Worm (Caenorhabditis elegans) whole organism, L3 larva: ENCODE results near the gene arrd-18.

ENCODE experiments used
- R02D3.7 ChIP-seq: fragments of 150-350 bp; optimal IDR thresholded peaks from 2 replicates; lab custom pipeline; 2014; ENCODE audit warnings: missing biosample characterization, missing genetic modification characterization
- aly-2 ChIP-seq: fragments of 150-350 bp; optimal IDR thresholded peaks from 2 replicates; lab custom pipeline; 2014; ENCODE audit warnings: missing biosample characterization, missing genetic modification characterization
- ama-1 ChIP-seq: fragments of 150-350 bp; optimal IDR thresholded peaks from 2 replicates; lab custom pipeline; 2018
- ceh-16 ChIP-seq: sonication (generic microtip); optimal IDR thresholded peaks from 2 replicates; lab custom pipeline; 2017; ENCODE audit warnings: missing biosample characterization, missing genetic modification characterization
- ceh-28 ChIP-seq: fragments of 150-350 bp; optimal IDR thresholded peaks from 2 replicates; lab custom pipeline; 2014; ENCODE audit warnings: missing biosample characterization, missing genetic modification reagents, missing genetic modification characterization
- ceh-82 ChIP-seq: fragments of 150-350 bp; optimal IDR thresholded peaks from 2 replicates; lab custom pipeline; 2014; ENCODE audit warnings: missing biosample characterization, missing genetic modification characterization
- egl-27 ChIP-seq: sonication (generic microtip); optimal IDR thresholded peaks from 4 replicates; lab custom pipeline; 2017; ENCODE audit warnings: missing biosample characterization, missing genetic modification reagents, missing genetic modification characterization
- egl-5 ChIP-seq: fragments of 150-350 bp; optimal IDR thresholded peaks from 2 replicates; lab custom pipeline; 2017; ENCODE audit warnings: missing biosample characterization, missing genetic modification reagents, missing genetic modification characterization, inconsistent platforms
- elt-1 ChIP-seq: fragments of 150-350 bp; optimal IDR thresholded peaks from 2 replicates; lab custom pipeline; 2014; ENCODE audit warnings: missing biosample characterization, missing genetic modification characterization
- elt-2 ChIP-seq: sonication (generic microtip); optimal IDR thresholded peaks from 2 replicates; lab custom pipeline; 2016; ENCODE audit warnings: missing genetic modification reagents, mild to moderate bottlenecking, missing genetic modification characterization, missing compliant biosample characterization
- elt-3 ChIP-seq, 3 experiments: fragments of 150-350 bp in 1 of 3; sonication (generic microtip) in 2 of 3; optimal IDR thresholded peaks; 2 replicates in 2 of 3; 4 replicates in 1 of 3; lab custom pipeline; 2014 to 2017; ENCODE audit warnings: missing biosample characterization in 3 of 3, missing genetic modification characterization in 3 of 3
- fkh-10 ChIP-seq: sonication (generic microtip); optimal IDR thresholded peaks from 2 replicates; lab custom pipeline; 2017; ENCODE audit warnings: missing biosample characterization, missing genetic modification reagents, missing genetic modification characterization
- fkh-2 ChIP-seq: fragments of 150-350 bp; optimal IDR thresholded peaks from 2 replicates; lab custom pipeline; 2014; ENCODE audit warnings: missing biosample characterization, missing genetic modification reagents, missing genetic modification characterization
- hmg-11 ChIP-seq: sonication (generic microtip); optimal IDR thresholded peaks from 2 replicates; lab custom pipeline; 2016; ENCODE audit warnings: missing genetic modification characterization, missing compliant biosample characterization
- jun-1 ChIP-seq: fragments of 150-350 bp; optimal IDR thresholded peaks from 2 replicates; lab custom pipeline; 2014; ENCODE audit warnings: missing biosample characterization, missing genetic modification reagents, missing genetic modification characterization
- lin-15B ChIP-seq: fragments of 150-350 bp; optimal IDR thresholded peaks from 2 replicates; lab custom pipeline; 2014; ENCODE audit warnings: missing biosample characterization, missing genetic modification characterization
- lsy-12 ChIP-seq: sonication (generic microtip); optimal IDR thresholded peaks from 2 replicates; lab custom pipeline; 2016; ENCODE audit warnings: mild to moderate bottlenecking, missing genetic modification characterization, missing compliant biosample characterization
- nhr-11 ChIP-seq: fragments of 150-350 bp; optimal IDR thresholded peaks from 2 replicates; lab custom pipeline; 2014; ENCODE audit warnings: missing biosample characterization, missing genetic modification characterization
- nhr-237 ChIP-seq: fragments of 150-350 bp; optimal IDR thresholded peaks from 2 replicates; lab custom pipeline; 2014; ENCODE audit warnings: missing biosample characterization, missing genetic modification characterization
- nhr-25 ChIP-seq: sonication (generic microtip); optimal IDR thresholded peaks from 2 replicates; lab custom pipeline; 2017; ENCODE audit warnings: missing biosample characterization, missing genetic modification characterization
- nhr-28 ChIP-seq: fragments of 150-350 bp; optimal IDR thresholded peaks from 2 replicates; lab custom pipeline; 2014; ENCODE audit warnings: missing biosample characterization, missing genetic modification characterization
- nhr-43 ChIP-seq: sonication (generic microtip); optimal IDR thresholded peaks from 2 replicates; lab custom pipeline; 2016; ENCODE audit warnings: mild to moderate bottlenecking, missing genetic modification characterization, missing compliant biosample characterization; ENCODE audit not compliant: poor library complexity, severe bottlenecking
- nhr-67 ChIP-seq: fragments of 150-350 bp; optimal IDR thresholded peaks from 2 replicates; lab custom pipeline; 2014; ENCODE audit warnings: missing biosample characterization, missing genetic modification characterization
- nhr-77 ChIP-seq: fragments of 150-350 bp; optimal IDR thresholded peaks from 2 replicates; lab custom pipeline; 2014; ENCODE audit warnings: missing biosample characterization, missing genetic modification characterization
- pha-4 ChIP-seq: fragments of 150-350 bp; optimal IDR thresholded peaks from 2 replicates; lab custom pipeline; 2014; ENCODE audit warnings: missing biosample characterization, missing genetic modification reagents, missing genetic modification characterization
- sea-2 ChIP-seq: fragments of 150-350 bp; sonication (generic microtip); optimal IDR thresholded peaks from 4 replicates; lab custom pipeline; 2014; ENCODE audit warnings: missing biosample characterization, missing genetic modification reagents, missing genetic modification characterization
- skn-1 ChIP-seq: fragments of 150-350 bp; optimal IDR thresholded peaks from 2 replicates; lab custom pipeline; 2014; ENCODE audit warnings: missing biosample characterization, missing genetic modification characterization
- snpc-4 ChIP-seq: fragments of 150-350 bp; optimal IDR thresholded peaks from 2 replicates; lab custom pipeline; 2014; ENCODE audit warnings: missing biosample characterization, missing genetic modification characterization
- tbx-2 ChIP-seq: sonication (generic microtip); optimal IDR thresholded peaks from 2 replicates; lab custom pipeline; 2016; ENCODE audit warnings: mild to moderate bottlenecking, missing genetic modification characterization, missing compliant biosample characterization
- unc-39 ChIP-seq: sonication (generic microtip); optimal IDR thresholded peaks from 4 replicates; lab custom pipeline; 2017; ENCODE audit warnings: missing biosample characterization, missing genetic modification characterization
- unc-62 ChIP-seq: fragments of 150-350 bp; sonication (generic microtip); optimal IDR thresholded peaks from 4 replicates; lab custom pipeline; 2014; ENCODE audit warnings: missing biosample characterization, missing genetic modification reagents, missing genetic modification characterization
- zag-1 ChIP-seq: fragments of 150-350 bp; optimal IDR thresholded peaks from 2 replicates; lab custom pipeline; 2014; ENCODE audit warnings: missing biosample characterization, missing genetic modification characterization
- ztf-11 ChIP-seq: fragments of 150-350 bp; optimal IDR thresholded peaks from 2 replicates; lab custom pipeline; 2014; ENCODE audit warnings: missing biosample characterization, missing genetic modification characterization
- ztf-4 ChIP-seq: fragments of 150-350 bp; optimal IDR thresholded peaks from 2 replicates; lab custom pipeline; 2014; ENCODE audit warnings: missing biosample characterization, missing genetic modification characterization

The arrd-18 gene

DNA sequence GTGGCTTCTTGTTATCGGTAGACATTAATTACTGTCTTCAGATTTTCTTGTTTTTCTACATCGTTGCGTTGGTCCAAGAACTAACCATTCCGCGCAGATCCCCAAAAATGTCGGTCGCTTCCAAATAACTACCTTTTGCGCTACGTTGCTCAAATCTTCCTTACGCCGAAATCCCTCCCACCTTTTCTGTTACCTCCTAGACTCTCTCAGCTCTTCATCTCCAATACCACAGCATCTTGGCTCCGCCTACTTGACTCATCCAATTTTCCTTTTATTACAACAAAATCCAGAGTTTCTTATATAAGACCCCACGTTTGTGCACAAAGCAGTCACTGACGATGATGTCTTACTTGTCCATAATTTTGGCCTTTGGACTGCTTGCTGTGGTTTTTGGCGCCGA lies 41.0 kb upstream of the arrd-18 start, which contains the start of gene C17B7.12:
C17B7.12 (plus strand) TSS at position 301 of the 400 bp plus-strand sequence.
- TF ChIP-seq ztf-4 (tag; lab: Kevin White, UChicago) (no peak), ceh-16 (tag; lab: Kevin White, UChicago) (no peak), snpc-4 (no peak), nhr-25 (no peak), ztf-11 (no peak), elt-2 (no peak), fkh-10 (GFP tag; lab: Kevin White, UChicago) (no peak)

ce11 chrV:3351266-3351665 lies 39.3 kb upstream of the arrd-18 start, which contains the start of gene str-63:
str-63 (plus strand) TSS chrV:3351566.
- TF ChIP-seq pha-4 (tag; lab: Kevin White, UChicago) (no peak), sea-2 (no peak), zag-1 (tag; lab: Kevin White, UChicago) (no peak), nhr-43 (no peak), elt-2 (no peak), ceh-16 (tag; lab: Kevin White, UChicago) (no peak), R02D3.7 (no peak), elt-1 (tag; lab: Kevin White, UChicago) (no peak), ama-1 (no peak), skn-1 (tag; lab: Kevin White, UChicago) (no peak), unc-62 (GFP tag; lab: Kevin White, UChicago) (no peak), fkh-2 (tag; lab: Kevin White, UChicago) (no peak), jun-1 (no peak), ceh-28 (tag; lab: Kevin White, UChicago) (no peak), elt-3 (tag; optimal IDR thresholded peaks at IDR 0.05; lab: Kevin White, UChicago) (no peak), nhr-237 (tag; lab: Kevin White, UChicago) (no peak), egl-5 (tag; lab: Kevin White, UChicago) (no peak), nhr-25 (no peak), hmg-11 (tag; lab: Kevin White, UChicago) (no peak)
- TF ChIP-seq, all 47 proteins: peak for 0

ce11 chrV:3349877-3350276 lies 38.0 kb upstream of the arrd-18 start, which contains the start of gene C17B7.15:
C17B7.15 (plus strand) TSS chrV:3350177.
- no peak for TF ChIP-seq unc-39 (tag; lab: Kevin White, UChicago)
- no peak for TF ChIP-seq nhr-67 (tag; lab: Kevin White, UChicago)
- TF ChIP-seq ama-1: no peak
- TF ChIP-seq hmg-11 (tag; lab: Kevin White, UChicago): no peak
- TF ChIP-seq egl-27 (tag; lab: Kevin White, UChicago): no peak

ce11 chrV:3347486-3347885 lies 35.6 kb upstream of the arrd-18 start:
- no peak for TF ChIP-seq ceh-82 (tag; lab: Kevin White, UChicago)
- TF ChIP-seq fkh-2 (tag; lab: Kevin White, UChicago): no peak
- no peak for TF ChIP-seq tbx-2 (tag; lab: Kevin White, UChicago)
- no peak for TF ChIP-seq sea-2
- no peak for TF ChIP-seq nhr-237 (tag; lab: Kevin White, UChicago)

- TF ChIP-seq egl-5 (tag; lab: Kevin White, UChicago) (no peak), nhr-77 (no peak), nhr-28 (tag; lab: Kevin White, UChicago) (no peak), pha-4 (tag; lab: Kevin White, UChicago) (no peak), hmg-11 (tag; lab: Kevin White, UChicago) (no peak), fkh-2 (tag; lab: Kevin White, UChicago) (no peak), nhr-237 (tag; lab: Kevin White, UChicago) (no peak), ceh-16 (tag; lab: Kevin White, UChicago) (no peak), nhr-11 (tag; lab: Kevin White, UChicago) (no peak), jun-1 (no peak), snpc-4 (no peak), lsy-12 (no peak), ceh-28 (tag; lab: Kevin White, UChicago) (no peak), nhr-43 (no peak), lin-15B (tag; lab: Kevin White, UChicago) (no peak), aly-2 (no peak), ztf-11 (no peak), egl-27 (tag; lab: Kevin White, UChicago) (no peak), skn-1 (tag; lab: Kevin White, UChicago) (no peak), tbx-2 (tag; lab: Kevin White, UChicago) (no peak)
- TF ChIP-seq, all 47 proteins: peak for 0
These were observed 34.6 kb upstream of the arrd-18 start, which contains the start of gene fbxa-65 for ce11 chrV:3346434-3347019. fbxa-65 (minus strand) TSS chrV:3346484.
